Worm (Caenorhabditis elegans): ENCODE data around the gene chil-13.

chil-13 gene

ce11 chrII:9483342-9483741, 45.2 kb upstream of the chil-13 start:
- TF ChIP-seq C04F5.9 (tag; optimal IDR thresholded peaks at IDR 0.05) (no peak), efl-1 (optimal IDR thresholded peaks at IDR 0.05) (no peak), efl-1 (GFP tag; optimal IDR thresholded peaks at IDR 0.05 in 1 of 2) (peak in 1 of 2 experiments; percentile 33), skn-1 (tag; optimal IDR thresholded peaks at IDR 0.05) (no peak), elt-2 (tag; optimal IDR thresholded peaks at IDR 0.05) (peak; percentile 41)

- TF ChIP-seq ztf-11 (tag; optimal IDR thresholded peaks at IDR 0.05): no peak
- no peak for TF ChIP-seq F16B12.6 (tag; optimal IDR thresholded peaks at IDR 0.05)
- TF ChIP-seq rnt-1 (tag; optimal IDR thresholded peaks at IDR 0.05): no peak
- TF ChIP-seq mab-9 (GFP tag; IDR thresholded peaks at IDR 0.05): no peak
- no peak for TF ChIP-seq elt-2 (tag; optimal IDR thresholded peaks at IDR 0.05)
- TF ChIP-seq egl-27 (tag; optimal IDR thresholded peaks at IDR 0.05): no peak
- no peak for TF ChIP-seq pqm-1 (tag; optimal IDR thresholded peaks at IDR 0.05)
These were observed 44.4 kb upstream of the chil-13 start for ce11 chrII:9482529-9482928.

ce11 chrII:9481427-9481826, 43.3 kb upstream of the chil-13 start:
- TF ChIP-seq zag-1 (tag; optimal IDR thresholded peaks at IDR 0.05) (no peak), pqm-1 (tag; optimal IDR thresholded peaks at IDR 0.05) (no peak), irx-1 (tag; optimal IDR thresholded peaks at IDR 0.05) (no peak), rnt-1 (tag; optimal IDR thresholded peaks at IDR 0.05) (no peak), zip-4 (GFP tag; optimal IDR thresholded peaks at IDR 0.05) (no peak), unc-62 (GFP tag; optimal IDR thresholded peaks at IDR 0.05) (no peak), hlh-4 (tag; optimal IDR thresholded peaks at IDR 0.05) (no peak), C34B4.2 (tag; optimal IDR thresholded peaks at IDR 0.05) (no peak), sox-4 (tag; optimal IDR thresholded peaks at IDR 0.05) (no peak), nhr-11 (tag; optimal IDR thresholded peaks at IDR 0.05) (no peak), mef-2 (tag; optimal IDR thresholded peaks at IDR 0.05) (no peak), aha-1 (tag; optimal IDR thresholded peaks at IDR 0.05) (no peak), ceh-63 (GFP tag; optimal IDR thresholded peaks at IDR 0.05) (no peak), lin-35 (GFP tag; optimal IDR thresholded peaks at IDR 0.05) (no peak), ceh-8 (GFP tag; optimal IDR thresholded peaks at IDR 0.05) (no peak), nhr-77 (tag; optimal IDR thresholded peaks at IDR 0.05) (peak; percentile 66), tbx-2 (tag; optimal IDR thresholded peaks at IDR 0.05) (peak; percentile 75), hpl-2 (GFP tag; optimal IDR thresholded peaks at IDR 0.05) (no peak), fkh-8 (tag; optimal IDR thresholded peaks at IDR 0.05) (no peak), nhr-19 (GFP tag; conservative IDR thresholded peaks at IDR 0.05) (peak; percentile 28; the same call in 1 of the 2 replicates), lin-39 (tag; optimal IDR thresholded peaks at IDR 0.05) (no peak), ztf-4 (tag; optimal IDR thresholded peaks at IDR 0.05) (no peak), dpl-1 (GFP tag; optimal IDR thresholded peaks at IDR 0.05) (peak in 1 of 3 experiments; percentile 2), mep-1 (tag; optimal IDR thresholded peaks at IDR 0.05) (no peak), nhr-71 (tag; optimal IDR thresholded peaks at IDR 0.05) (peak; percentile 72), pag-3 (tag; optimal IDR thresholded peaks at IDR 0.05; ENCODE audit: borderline replicate concordance, insufficient read depth) (no peak), blmp-1 (tag; optimal IDR thresholded peaks at IDR 0.05) (no peak), fkh-10 (GFP tag; optimal IDR thresholded peaks at IDR 0.05) (no peak), snu-23 (GFP tag; optimal IDR thresholded peaks at IDR 0.05) (no peak), nhr-28 (tag; optimal IDR thresholded peaks at IDR 0.05) (no peak), ztf-11 (tag; optimal IDR thresholded peaks at IDR 0.05) (no peak), C16A3.4 (tag; optimal IDR thresholded peaks at IDR 0.05) (no peak), nhr-12 (tag; optimal IDR thresholded peaks at IDR 0.05) (no peak), Y116A8C.19 (tag; optimal IDR thresholded peaks at IDR 0.05; ENCODE audit: borderline replicate concordance) (no peak), unc-98 (GFP tag; IDR thresholded peaks at IDR 0.05) (no peak), ceh-88 (GFP tag; IDR thresholded peaks at IDR 0.05) (no peak), nhr-85 (tag) (no peak), fos-1 (tag; optimal IDR thresholded peaks at IDR 0.05) (no peak), efl-1 (optimal IDR thresholded peaks at IDR 0.05) (peak in 1 of 2 experiments; percentile 18), efl-1 (GFP tag; optimal IDR thresholded peaks at IDR 0.05 in 1 of 2) (no peak), mdl-1 (tag; optimal IDR thresholded peaks at IDR 0.05) (peak in 1 of 2 experiments; percentile 14), fkh-4 (tag; optimal IDR thresholded peaks at IDR 0.05; ENCODE audit: borderline replicate concordance) (no peak), F16B12.6 (tag; optimal IDR thresholded peaks at IDR 0.05) (no peak), unc-130 (tag; optimal IDR thresholded peaks at IDR 0.05) (no peak), nhr-20 (tag; optimal IDR thresholded peaks at IDR 0.05) (peak; percentile 42)

Measured in whole organism, L1 larva.